Worm (Caenorhabditis elegans): ENCODE results near the gene K08H2.4.

- TF ChIP-seq ama-1 (optimal IDR thresholded peaks at IDR 0.05) (no peak), ceh-13 (GFP tag; optimal IDR thresholded peaks at IDR 0.05) (no peak), B0310.2 (tag; optimal IDR thresholded peaks at IDR 0.05) (no peak), flt-1 (GFP tag; IDR thresholded peaks at IDR 0.05) (no peak), scrt-1 (GFP tag; IDR thresholded peaks at IDR 0.05) (no peak), F13C5.2 (tag; optimal IDR thresholded peaks at IDR 0.05) (no peak), hmg-4 (GFP tag; optimal IDR thresholded peaks at IDR 0.05) (no peak), tbx-11 (GFP tag; IDR thresholded peaks at IDR 0.05) (no peak), aly-1 (tag; optimal IDR thresholded peaks at IDR 0.05) (no peak), ceh-36 (tag; optimal IDR thresholded peaks at IDR 0.05) (no peak)
Observed at ce11 chrX:13286533-13286932, 48.2 kb downstream of the K08H2.4 start, which contains the start of gene R04D3.2.
